Fruit fly (Drosophila melanogaster): ENCODE data around the gene Pect.
A peak's percentile ranks its signal among the peaks of the same experiment; 100 is the strongest.

Gene Pect

DNA sequence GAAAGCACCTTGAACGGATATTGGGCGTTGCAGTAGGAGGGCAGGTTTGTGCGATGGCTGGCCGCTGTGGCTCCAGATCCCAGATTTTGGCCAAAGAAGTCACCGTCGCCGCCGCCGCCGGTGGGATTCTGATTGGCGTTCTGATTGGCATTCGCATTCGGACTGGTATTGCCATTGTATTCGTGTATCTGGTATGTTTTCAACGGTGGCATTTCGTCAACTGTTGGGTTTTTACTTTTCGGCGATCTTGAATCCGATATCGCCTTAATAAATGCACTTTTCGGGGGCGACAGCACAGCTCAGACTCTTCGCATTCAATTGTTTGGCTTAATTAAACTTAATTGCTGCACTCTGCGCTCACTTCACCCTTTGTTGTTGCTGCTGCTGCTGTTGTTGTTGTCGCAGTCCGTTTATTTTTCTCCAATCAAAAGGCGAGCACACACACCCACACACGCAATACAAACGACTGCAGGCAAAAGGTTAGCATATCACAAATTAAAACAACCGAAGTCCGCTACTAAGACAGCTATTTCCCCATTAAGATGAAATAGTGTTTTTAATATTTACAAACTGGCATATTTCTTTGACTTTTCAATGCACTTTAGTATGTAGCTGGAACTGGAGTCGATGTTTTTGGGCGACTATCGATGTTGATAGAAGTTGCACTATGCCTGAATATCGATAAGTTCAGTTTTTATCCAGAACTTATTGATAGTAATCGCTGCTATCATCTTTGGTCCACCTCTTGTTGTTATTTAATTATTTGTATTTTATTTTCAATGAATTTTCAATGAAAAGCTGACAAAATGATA, 15.9 kb downstream of the Pect start, which contains the start of the genes CG9426 and mRF1 (continued):
- TF ChIP-seq dsx (GFP tag; optimal IDR thresholded peaks at IDR 0.05; ENCODE audit: poor library complexity, severe bottlenecking) (no peak), Eip78C (GFP tag) (peak; percentile 36), CG10631 (GFP tag; optimal IDR thresholded peaks at IDR 0.05) (no peak), CG6808 (GFP tag; optimal IDR thresholded peaks at IDR 0.05) (no peak), CG6163 (GFP tag; IDR thresholded peaks at IDR 0.05) (no peak), CG6792 (GFP tag; optimal IDR thresholded peaks at IDR 0.05) (no peak), CG9139 (GFP tag; optimal IDR thresholded peaks at IDR 0.05) (no peak), Hr4 (GFP tag; optimal IDR thresholded peaks at IDR 0.05) (no peak)

DNA sequence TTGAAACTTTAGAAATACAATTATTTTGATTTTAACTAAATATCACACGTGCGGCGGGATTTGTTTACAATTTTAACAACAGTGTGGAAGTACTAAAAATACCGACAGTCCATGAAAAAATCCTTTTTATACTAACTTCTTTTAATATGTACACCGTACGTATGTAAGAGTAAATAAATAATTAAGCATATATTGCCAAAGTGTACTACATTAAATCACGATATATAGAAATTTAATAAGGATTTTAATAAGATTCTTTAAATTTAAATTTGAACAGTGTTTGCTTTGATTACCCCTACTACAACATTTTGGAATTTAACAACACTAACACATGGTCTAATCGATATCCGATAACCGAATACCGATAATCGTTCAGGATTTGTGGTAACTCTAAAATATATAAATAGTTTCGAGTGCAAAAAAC, 18.7 kb downstream of the Pect start, which contains the start of the genes Ski6 and CG16812:
TSS of gene Ski6 (minus strand) at position 205 of the 424 bp plus-strand sequence.
TSS of gene CG16812 (plus strand) at position 363 of the 424 bp plus-strand sequence.
- TF ChIP-seq vri (GFP tag; optimal IDR thresholded peaks at IDR 0.05): no peak
- no peak for TF ChIP-seq net (GFP tag; optimal IDR thresholded peaks at IDR 0.05)
- TF ChIP-seq CG1621 (tag; optimal IDR thresholded peaks at IDR 0.05): no peak
- no peak for TF ChIP-seq fd85E (GFP tag; optimal IDR thresholded peaks at IDR 0.05)
- no peak for TF ChIP-seq ss (GFP tag; optimal IDR thresholded peaks at IDR 0.05)
- TF ChIP-seq CG6163 (GFP tag; IDR thresholded peaks at IDR 0.05): no peak
- TF ChIP-seq CG16779 (tag; optimal IDR thresholded peaks at IDR 0.05): no peak
- TF ChIP-seq Blimp-1 (GFP tag; optimal IDR thresholded peaks at IDR 0.05): no peak
- TF ChIP-seq Lpt (GFP tag; optimal IDR thresholded peaks at IDR 0.05): no peak
- peak; percentile 48 for TF ChIP-seq CG34406 (GFP tag; optimal IDR thresholded peaks at IDR 0.05)
- TF ChIP-seq CG3919 (GFP tag; optimal IDR thresholded peaks at IDR 0.05): no peak
- TF ChIP-seq CG6854 (GFP tag; optimal IDR thresholded peaks at IDR 0.05): no peak
- no peak for TF ChIP-seq acj6 (GFP tag; optimal IDR thresholded peaks at IDR 0.05)
- TF ChIP-seq CG3032 (tag; optimal IDR thresholded peaks at IDR 0.05): no peak
- peak; percentile 29 for TF ChIP-seq Sox15 (GFP tag; optimal IDR thresholded peaks at IDR 0.05)
- no peak for TF ChIP-seq Sox14 (GFP tag; optimal IDR thresholded peaks at IDR 0.05)
- peak; percentile 41 for TF ChIP-seq CG8632 (GFP tag; optimal IDR thresholded peaks at IDR 0.05)
- TF ChIP-seq CG10631 (GFP tag; optimal IDR thresholded peaks at IDR 0.05): peak; percentile 75
- TF ChIP-seq topi (GFP tag; optimal IDR thresholded peaks at IDR 0.05): no peak
- TF ChIP-seq Hr39 (GFP tag; optimal IDR thresholded peaks at IDR 0.05): peak; percentile 44
- no peak for TF ChIP-seq fd59A (GFP tag; optimal IDR thresholded peaks at IDR 0.05)
- TF ChIP-seq Gug (GFP tag; IDR thresholded peaks at IDR 0.05): peak; percentile 35; the same call in 1 of the 2 replicates
- TF ChIP-seq CG11294 (GFP tag; IDR thresholded peaks at IDR 0.05): no peak
- TF ChIP-seq CG9139 (GFP tag; optimal IDR thresholded peaks at IDR 0.05): no peak
- peak; percentile 37 for TF ChIP-seq Ets21C (GFP tag; optimal IDR thresholded peaks at IDR 0.05)
- TF ChIP-seq spab (GFP tag; optimal IDR thresholded peaks at IDR 0.05): no peak
- no peak for TF ChIP-seq OdsH (GFP tag; optimal IDR thresholded peaks at IDR 0.05)
- no peak for TF ChIP-seq Hr38 (GFP tag; optimal IDR thresholded peaks at IDR 0.05)
- no peak for TF ChIP-seq Sox102F (GFP tag; optimal IDR thresholded peaks at IDR 0.05)
- TF ChIP-seq Met (GFP tag; optimal IDR thresholded peaks at IDR 0.05): no peak
- no peak for TF ChIP-seq CG10669 (GFP tag; optimal IDR thresholded peaks at IDR 0.05)
- TF ChIP-seq eg (GFP tag; IDR thresholded peaks at IDR 0.05): peak; percentile 66
- no peak for TF ChIP-seq CG11902 (GFP tag; optimal IDR thresholded peaks at IDR 0.05)
- no peak for TF ChIP-seq CG6276 (GFP tag; optimal IDR thresholded peaks at IDR 0.05)
- TF ChIP-seq CG8119 (GFP tag; IDR thresholded peaks at IDR 0.05): peak; percentile 43; the same call in 1 of the 3 replicates
- TF ChIP-seq CG6792 (GFP tag; optimal IDR thresholded peaks at IDR 0.05): peak; percentile 36
- TF ChIP-seq CG7368 (GFP tag; optimal IDR thresholded peaks at IDR 0.05): no peak
- no peak for TF ChIP-seq dac (GFP tag; optimal IDR thresholded peaks at IDR 0.05)
- no peak for TF ChIP-seq Smox (GFP tag; optimal IDR thresholded peaks at IDR 0.05)
- TF ChIP-seq CG11762 (GFP tag; optimal IDR thresholded peaks at IDR 0.05; ENCODE audit: insufficient read depth): no peak
- peak; percentile 60; the same call in 1 of the 2 replicates for TF ChIP-seq CG15336 (GFP tag; IDR thresholded peaks at IDR 0.05)
- TF ChIP-seq CG32006 (GFP tag; optimal IDR thresholded peaks at IDR 0.05): no peak
- TF ChIP-seq svp (GFP tag): no peak
- TF ChIP-seq Eip78C (GFP tag): no peak
- TF ChIP-seq salr (GFP tag; optimal IDR thresholded peaks at IDR 0.05): no peak
- TF ChIP-seq CG6808 (GFP tag; optimal IDR thresholded peaks at IDR 0.05): no peak
